Worm (Caenorhabditis elegans) whole organism, L1 larva: ENCODE data around the gene F10C2.7.

Source experiments
- Y116A8C.19 ChIP-seq: sonication (generic microtip); optimal IDR thresholded peaks from 2 replicates; lab custom pipeline; 2016; ENCODE audit warnings: missing compliant biosample characterization, missing genetic modification characterization, borderline replicate concordance
- aha-1 ChIP-seq: fragments of 150-350 bp; optimal IDR thresholded peaks from 2 replicates; lab custom pipeline; 2014; ENCODE audit warnings: missing biosample characterization, missing genetic modification characterization
- alr-1 ChIP-seq: fragments of 200-800 bp; sonication (Bioruptor generic); optimal IDR thresholded peaks from 2 replicates; lab custom pipeline; 2018; ENCODE audit warnings: borderline replicate concordance, mild to moderate bottlenecking, missing genetic modification characterization, missing compliant biosample characterization
- ama-1 ChIP-seq: fragments of 150-350 bp; optimal IDR thresholded peaks from 2 replicates; lab custom pipeline; 2014
- blmp-1 ChIP-seq: fragments of 150-350 bp; optimal IDR thresholded peaks from 2 replicates; lab custom pipeline; 2014; ENCODE audit warnings: missing biosample characterization, missing genetic modification characterization
- ceh-8 ChIP-seq: fragments of 200-800 bp; sonication (Bioruptor generic); optimal IDR thresholded peaks from 2 replicates; lab custom pipeline; 2018; ENCODE audit warnings: mild to moderate bottlenecking, missing genetic modification characterization, moderate library complexity, missing compliant biosample characterization
- ceh-82 ChIP-seq, 3 experiments: fragments of 150-350 bp in 1 of 3; sonication (generic microtip) in 2 of 3; optimal IDR thresholded peaks; 2 replicates each; lab custom pipeline; 2014 to 2017; ENCODE audit warnings: missing biosample characterization in 3 of 3, missing genetic modification characterization in 3 of 3
- dpl-1 ChIP-seq, 3 experiments: fragments of 150-350 bp in 2 of 3; sonication (generic microtip) in 1 of 3; optimal IDR thresholded peaks; 2 replicates each; lab custom pipeline; 2014 to 2017; ENCODE audit warnings: missing biosample characterization in 3 of 3, missing genetic modification characterization in 3 of 3, missing genetic modification reagents in 3 of 3
- efl-1 ChIP-seq, 4 experiments: fragments of 150-350 bp; optimal IDR thresholded peaks in 3 of 4; peaks in 1 of 4; 1 replicate in 1 of 4; 2 replicates in 3 of 4; lab custom pipeline; 2014; ENCODE audit warnings: missing biosample characterization in 2 of 4, missing genetic modification characterization in 2 of 4, missing genetic modification reagents in 2 of 4
- efl-3 ChIP-seq: fragments of 200-800 bp; sonication (Bioruptor generic); optimal IDR thresholded peaks from 2 replicates; lab custom pipeline; 2018; ENCODE audit warnings: mild to moderate bottlenecking, missing genetic modification characterization, missing compliant biosample characterization
- egl-13 ChIP-seq: sonication (generic microtip); optimal IDR thresholded peaks from 2 replicates; lab custom pipeline; 2016; ENCODE audit warnings: missing genotype, missing genetic modification reagents, missing genetic modification characterization, missing compliant biosample characterization
- egl-27 ChIP-seq, 2 experiments: fragments of 150-350 bp in 1 of 2; sonication (generic microtip); optimal IDR thresholded peaks; 3 replicates each; lab custom pipeline; 2017 to 2018; ENCODE audit warnings: missing biosample characterization in 2 of 2, missing genetic modification characterization in 2 of 2, missing genetic modification reagents in 2 of 2
- elt-2 ChIP-seq: sonication (generic microtip); optimal IDR thresholded peaks from 2 replicates; lab custom pipeline; 2016; ENCODE audit warnings: missing genetic modification characterization, mild to moderate bottlenecking, inconsistent platforms, missing compliant biosample characterization, missing genetic modification reagents
- elt-3 ChIP-seq, 6 experiments: fragments of 150-350 bp in 1 of 6; sonication (generic microtip); optimal IDR thresholded peaks; 2 replicates each; lab custom pipeline; 2017 to 2018; ENCODE audit warnings: missing biosample characterization in 6 of 6, missing genetic modification characterization in 6 of 6, inconsistent platforms in 1 of 6
- ets-5 ChIP-seq: fragments of 200-800 bp; sonication (Bioruptor generic); IDR thresholded peaks from 2 replicates; pipeline ENCODE4 v1.3.6; 2022; ENCODE audit warnings: missing genetic modification characterization, missing compliant biosample characterization
- fkh-10 ChIP-seq: sonication (generic microtip); optimal IDR thresholded peaks from 2 replicates; lab custom pipeline; 2017; ENCODE audit warnings: missing biosample characterization, missing genetic modification reagents, missing genetic modification characterization
- fkh-8 ChIP-seq: sonication (generic microtip); optimal IDR thresholded peaks from 2 replicates; lab custom pipeline; 2016; ENCODE audit warnings: mild to moderate bottlenecking, missing genetic modification characterization, missing compliant biosample characterization
- hlh-4 ChIP-seq: sonication (generic microtip); optimal IDR thresholded peaks from 2 replicates; lab custom pipeline; 2016; ENCODE audit warnings: mild to moderate bottlenecking, missing genetic modification characterization, missing compliant biosample characterization
- hpl-2 ChIP-seq: fragments of 150-350 bp; optimal IDR thresholded peaks from 2 replicates; lab custom pipeline; 2014; ENCODE audit warnings: missing biosample characterization, missing genetic modification reagents, missing genetic modification characterization
- jun-1 ChIP-seq: fragments of 150-350 bp; optimal IDR thresholded peaks from 2 replicates; lab custom pipeline; 2014; ENCODE audit warnings: missing biosample characterization, missing genetic modification reagents, missing genetic modification characterization
- lin-13 ChIP-seq: fragments of 150-350 bp; optimal IDR thresholded peaks from 2 replicates; lab custom pipeline; 2014; ENCODE audit warnings: missing biosample characterization, missing genetic modification reagents, missing genetic modification characterization
- lin-14 ChIP-seq: fragments of 200-800 bp; sonication (Bioruptor generic); optimal IDR thresholded peaks from 2 replicates; lab custom pipeline; 2018; ENCODE audit warnings: mild to moderate bottlenecking, missing genetic modification characterization, moderate library complexity, missing compliant biosample characterization
- lin-35 ChIP-seq, 2 experiments: fragments of 150-350 bp; optimal IDR thresholded peaks; 2 replicates each; lab custom pipeline; 2014; ENCODE audit warnings: missing biosample characterization in 2 of 2, missing genetic modification characterization in 2 of 2, missing genetic modification reagents in 2 of 2
- lsy-2 ChIP-seq, 2 experiments: fragments of 150-350 bp; optimal IDR thresholded peaks; 2 replicates each; lab custom pipeline; 2014; ENCODE audit warnings: missing biosample characterization in 2 of 2, missing genetic modification characterization in 2 of 2
- nhr-11 ChIP-seq: fragments of 150-350 bp; optimal IDR thresholded peaks from 2 replicates; lab custom pipeline; 2014; ENCODE audit warnings: missing biosample characterization, missing genetic modification characterization
- nhr-12 ChIP-seq: sonication (generic microtip); optimal IDR thresholded peaks from 2 replicates; lab custom pipeline; 2017; ENCODE audit warnings: missing biosample characterization, missing genetic modification characterization
- nhr-85 ChIP-seq: sonication (generic microtip); peaks from one replicate; lab custom pipeline; 2016; ENCODE audit warnings: missing genetic modification characterization, inconsistent platforms, missing compliant biosample characterization
- nhr-90 ChIP-seq: sonication (generic microtip); optimal IDR thresholded peaks from 2 replicates; lab custom pipeline; 2016; ENCODE audit warnings: mild to moderate bottlenecking, missing genetic modification characterization, missing compliant biosample characterization; ENCODE audit not compliant: poor library complexity
- skn-1 ChIP-seq: fragments of 150-350 bp; optimal IDR thresholded peaks from 2 replicates; lab custom pipeline; 2014; ENCODE audit warnings: missing biosample characterization, missing genetic modification characterization
- sptf-1 ChIP-seq: fragments of 150-350 bp; optimal IDR thresholded peaks from 2 replicates; lab custom pipeline; 2014; ENCODE audit warnings: missing biosample characterization, missing genetic modification characterization
- sup-37 ChIP-seq: fragments of 200-800 bp; sonication (Bioruptor generic); optimal IDR thresholded peaks from 2 replicates; lab custom pipeline; 2018; ENCODE audit warnings: mild to moderate bottlenecking, missing genetic modification characterization, missing compliant biosample characterization
- swsn-7 ChIP-seq: sonication (generic microtip); optimal IDR thresholded peaks from 2 replicates; lab custom pipeline; 2016; ENCODE audit warnings: missing genetic modification characterization, missing compliant biosample characterization
- unc-86 ChIP-seq: sonication (generic microtip); optimal IDR thresholded peaks from 2 replicates; lab custom pipeline; 2016; ENCODE audit warnings: missing genetic modification characterization, missing compliant biosample characterization
- xbp-1 ChIP-seq: sonication (generic microtip); optimal IDR thresholded peaks from 2 replicates; lab custom pipeline; 2016; ENCODE audit warnings: missing genetic modification characterization, missing compliant biosample characterization
- zip-4 ChIP-seq: fragments of 200-800 bp; sonication (Bioruptor generic); optimal IDR thresholded peaks from 2 replicates; lab custom pipeline; 2018; ENCODE audit warnings: mild to moderate bottlenecking, missing genetic modification characterization, moderate library complexity, missing compliant biosample characterization

Gene F10C2.7

ce11 chrV:12080274-12080673 lies 26.6 kb downstream of the F10C2.7 start, which contains the start of gene R07B7.9:
Gene R07B7.9 (minus strand): TSS chrV:12080374.
- no peak for TF ChIP-seq egl-13 (tag; lab: Kevin White, UChicago)
- no peak for TF ChIP-seq nhr-12 (tag; lab: Kevin White, UChicago)

- no peak for TF ChIP-seq nhr-12 (tag; lab: Kevin White, UChicago)
- peak; percentile 7 for TF ChIP-seq lin-14 (GFP tag; lab: Kevin White, UChicago)
- TF ChIP-seq fkh-8 (tag; lab: Kevin White, UChicago) = no peak
- TF ChIP-seq ama-1 = no peak
- TF ChIP-seq efl-1 (optimal IDR thresholded peaks at IDR 0.05; lab: Kevin White, UChicago) = peak; percentile 22 to 52
- peak in 1 of 2 experiments; percentile 50 for TF ChIP-seq efl-1 (GFP tag; optimal IDR thresholded peaks at IDR 0.05 in 1 of 2; lab: Kevin White, UChicago)
- TF ChIP-seq, all 84 proteins: peak for 2
Observed at ce11 chrV:12082932-12083331, 29.2 kb downstream of the F10C2.7 start, which contains the start of gene R07B7.10. Gene R07B7.10 (plus strand): TSS chrV:12083216.

- TF ChIP-seq nhr-90 (no peak), elt-2 (tag; lab: Kevin White, UChicago) (peak; percentile 8)
Observed at ce11 chrV:12084216-12084615, 30.5 kb downstream of the F10C2.7 start, which contains the start of gene R07B7.8. Gene R07B7.8 (minus strand): TSS chrV:12084316.

ce11 chrV:12085867-12086634 lies 32.4 kb downstream of the F10C2.7 start:
- TF ChIP-seq elt-2 (tag; lab: Kevin White, UChicago) (peak; percentile 63), sptf-1 (tag; lab: Kevin White, UChicago) (no peak), nhr-85 (tag; lab: Kevin White, UChicago) (peak; percentile 6), elt-3 (tag; optimal IDR thresholded peaks at IDR 0.05; lab: Kevin White, UChicago) (peak; percentile 75 to 98 (median 94)), lin-14 (GFP tag; lab: Kevin White, UChicago) (peak; percentile 3)
- TF ChIP-seq, all 84 proteins: peak for 4

ce11 chrV:12086934-12087333 lies 33.2 kb downstream of the F10C2.7 start, which contains the start of gene gana-1:
Gene gana-1 (plus strand): TSS chrV:12087234.
- TF ChIP-seq Y116A8C.19 (no peak), elt-3 (tag; optimal IDR thresholded peaks at IDR 0.05; lab: Kevin White, UChicago) (no peak), nhr-12 (tag; lab: Kevin White, UChicago) (no peak), swsn-7 (tag; lab: Kevin White, UChicago) (no peak), unc-86 (tag; lab: Kevin White, UChicago) (no peak), aha-1 (no peak), efl-3 (GFP tag; lab: Kevin White, UChicago) (no peak), nhr-90 (no peak), lin-13 (GFP tag; lab: Kevin White, UChicago) (no peak), hlh-4 (tag; lab: Kevin White, UChicago) (no peak), alr-1 (tag; lab: Kevin White, UChicago) (no peak), sup-37 (GFP tag; lab: Kevin White, UChicago) (no peak), sptf-1 (tag; lab: Kevin White, UChicago) (no peak), dpl-1 (GFP tag; optimal IDR thresholded peaks at IDR 0.05; lab: Kevin White, UChicago) (no peak), ceh-8 (GFP tag; lab: Kevin White, UChicago) (no peak), zip-4 (no peak), hpl-2 (GFP tag; lab: Kevin White, UChicago) (no peak)

- no peak for TF ChIP-seq nhr-12 (tag; lab: Kevin White, UChicago)
- TF ChIP-seq nhr-90 = no peak
- TF ChIP-seq egl-27 (tag; optimal IDR thresholded peaks at IDR 0.05; lab: Kevin White, UChicago) = no peak
- no peak for TF ChIP-seq skn-1 (tag; lab: Kevin White, UChicago)
- TF ChIP-seq jun-1 (tag; lab: Kevin White, UChicago) = no peak
- TF ChIP-seq fkh-8 (tag; lab: Kevin White, UChicago) = no peak
- TF ChIP-seq lsy-2 (tag; optimal IDR thresholded peaks at IDR 0.05; lab: Kevin White, UChicago) = no peak
- no peak for TF ChIP-seq ets-5 (GFP tag; lab: Robert Waterston, UW)
- no peak for TF ChIP-seq ceh-82 (tag; optimal IDR thresholded peaks at IDR 0.05; lab: Kevin White, UChicago)
- no peak for TF ChIP-seq blmp-1 (tag; lab: Kevin White, UChicago)
- no peak for TF ChIP-seq fkh-10 (GFP tag; lab: Kevin White, UChicago)
- no peak for TF ChIP-seq xbp-1 (tag; lab: Kevin White, UChicago)
- TF ChIP-seq nhr-11 = no peak
- TF ChIP-seq lin-35 (GFP tag; optimal IDR thresholded peaks at IDR 0.05; lab: Kevin White, UChicago) = no peak
Observed at ce11 chrV:12088773-12089172, 35.1 kb downstream of the F10C2.7 start, which contains the start of gene R07B7.12. Gene R07B7.12 (plus strand): TSS chrV:12089073.
